Fruit fly (Drosophila melanogaster) whole organism, embryonic: ENCODE measurements around the gene CG17325.

Source experiments
- Antp ChIP-seq: fragments of 200-800 bp; sonication (Bioruptor generic); optimal IDR thresholded peaks from 3 replicates; lab custom pipeline; 2016; ENCODE audit warnings: missing biosample characterization, missing genetic modification characterization
- B-H1 ChIP-seq: fragments of 200-800 bp; sonication (Bioruptor generic); IDR thresholded peaks from 3 replicates; pipeline ENCODE4 v1.3.6; 2022; ENCODE audit warnings: missing biosample characterization, missing genetic modification characterization
- CG10565 ChIP-seq: fragments of 200-800 bp; sonication (Bioruptor generic); optimal IDR thresholded peaks from 3 replicates; lab custom pipeline; 2016; ENCODE audit warnings: missing biosample characterization, mild to moderate bottlenecking, missing genetic modification characterization
- CG10654 ChIP-seq: fragments of 200-800 bp; sonication (Bioruptor generic); optimal IDR thresholded peaks from 2 replicates; lab custom pipeline; 2016; ENCODE audit warnings: missing biosample characterization, missing genetic modification characterization
- CG11247 ChIP-seq: fragments of 200-800 bp; sonication (Bioruptor generic); IDR thresholded peaks from 2 replicates; pipeline ENCODE4 v1.3.6; 2022; ENCODE audit warnings: missing biosample characterization, missing genetic modification characterization
- CG14050 ChIP-seq: fragments of 200-800 bp; sonication (Bioruptor generic); IDR thresholded peaks from 3 replicates; pipeline ENCODE4 v1.3.6; 2022; ENCODE audit warnings: missing biosample characterization, missing genetic modification characterization
- CG15011 ChIP-seq: fragments of 200-800 bp; sonication (Bioruptor generic); optimal IDR thresholded peaks from 3 replicates; lab custom pipeline; 2018; ENCODE audit warnings: missing biosample characterization, mild to moderate bottlenecking, missing genetic modification characterization
- CG15601 ChIP-seq: fragments of 200-800 bp; sonication (Bioruptor generic); optimal IDR thresholded peaks from 3 replicates; lab custom pipeline; 2019; ENCODE audit warnings: missing biosample characterization, mild to moderate bottlenecking, missing genetic modification characterization, moderate library complexity
- CG1647 ChIP-seq: fragments of 200-800 bp; sonication (Bioruptor generic); optimal IDR thresholded peaks from 3 replicates; lab custom pipeline; 2016; ENCODE audit warnings: missing biosample characterization, missing genetic modification characterization
- CG17568 ChIP-seq: fragments of 200-800 bp; sonication (Bioruptor generic); optimal IDR thresholded peaks from 2 replicates; lab custom pipeline; 2018; ENCODE audit warnings: missing biosample characterization, mild to moderate bottlenecking, missing genetic modification characterization, moderate library complexity
- CG18011 ChIP-seq: fragments of 200-800 bp; sonication (Bioruptor generic); optimal IDR thresholded peaks from 2 replicates; lab custom pipeline; 2017; ENCODE audit warnings: missing biosample characterization, missing genetic modification characterization, mild to moderate bottlenecking, moderate library complexity, missing genotype
- CG1832 ChIP-seq: fragments of 200-800 bp; sonication (Bioruptor generic); optimal IDR thresholded peaks from 2 replicates; lab custom pipeline; 2017; ENCODE audit warnings: missing biosample characterization, mild to moderate bottlenecking, missing genetic modification characterization, inconsistent platforms
- CG30403 ChIP-seq: fragments of 200-800 bp; sonication (Bioruptor generic); optimal IDR thresholded peaks from 3 replicates; lab custom pipeline; 2016; ENCODE audit warnings: missing biosample characterization, missing genetic modification characterization
- CG31441 ChIP-seq: fragments of 200-800 bp; sonication (Bioruptor generic); IDR thresholded peaks from 2 replicates; pipeline ENCODE4 v1.3.6; 2022; ENCODE audit warnings: missing biosample characterization, missing genetic modification characterization
- CG4282 ChIP-seq: fragments of 200-800 bp; sonication (Bioruptor generic); optimal IDR thresholded peaks from 2 replicates; lab custom pipeline; 2016; ENCODE audit warnings: missing biosample characterization, missing genetic modification characterization
- CG4360 ChIP-seq: fragments of 200-800 bp; sonication (Bioruptor generic); IDR thresholded peaks from 2 replicates; pipeline ENCODE4 v1.3.6; 2022; ENCODE audit warnings: missing biosample characterization, missing genetic modification characterization
- CG4404 ChIP-seq: fragments of 200-800 bp; sonication (Bioruptor generic); IDR thresholded peaks from 2 replicates; pipeline ENCODE4 v1.3.6; 2022; ENCODE audit warnings: missing biosample characterization, missing genetic modification characterization
- CG4424 ChIP-seq: fragments of 200-800 bp; sonication (Bioruptor generic); optimal IDR thresholded peaks from 3 replicates; lab custom pipeline; 2016; ENCODE audit warnings: missing biosample characterization, missing genetic modification characterization
- CG6683 ChIP-seq: fragments of 200-800 bp; sonication (Bioruptor generic); optimal IDR thresholded peaks from 2 replicates; lab custom pipeline; 2017; ENCODE audit warnings: missing biosample characterization, mild to moderate bottlenecking, missing genetic modification characterization, missing genetic modification reagents
- CG6791 ChIP-seq: fragments of 200-800 bp; sonication (Bioruptor generic); IDR thresholded peaks from 3 replicates; pipeline ENCODE4 v1.3.6; 2022; ENCODE audit warnings: missing biosample characterization, missing genetic modification characterization; ENCODE audit not compliant: partially characterized antibody
- CG7372 ChIP-seq: fragments of 200-800 bp; sonication (Bioruptor generic); IDR thresholded peaks from 2 replicates; pipeline ENCODE4 v1.3.6; 2022; ENCODE audit warnings: missing biosample characterization, missing genetic modification characterization
- CG9609 ChIP-seq: fragments of 200-800 bp; sonication (Bioruptor generic); optimal IDR thresholded peaks from 3 replicates; lab custom pipeline; 2016; ENCODE audit warnings: missing biosample characterization, missing genetic modification characterization
- CG9932 ChIP-seq: fragments of 200-800 bp; sonication (Bioruptor generic); IDR thresholded peaks from 2 replicates; pipeline ENCODE4 v1.3.6; 2022; ENCODE audit warnings: missing biosample characterization, missing genetic modification characterization
- CTCF ChIP-seq: fragments of 200-800 bp; sonication (Bioruptor generic); optimal IDR thresholded peaks from 2 replicates; lab custom pipeline; 2017; ENCODE audit warnings: missing biosample characterization, mild to moderate bottlenecking, missing genetic modification characterization, moderate library complexity
- D ChIP-seq, 2 experiments: fragments of 200-800 bp in 1 of 2; fragments of >200 bp in 1 of 2; sonication (Bioruptor generic) in 1 of 2; optimal IDR thresholded peaks; 2 replicates in 1 of 2; 3 replicates in 1 of 2; lab custom pipeline; 2017; ENCODE audit warnings: mild to moderate bottlenecking in 1 of 2, missing biosample characterization in 1 of 2, missing genetic modification characterization in 1 of 2, missing genetic modification reagents in 1 of 2
- Dbx ChIP-seq: fragments of 200-800 bp; sonication (Bioruptor generic); IDR thresholded peaks from 3 replicates; pipeline ENCODE4 v1.3.6; 2022; ENCODE audit warnings: missing biosample characterization, missing genetic modification characterization
- Dfd ChIP-seq, 2 experiments: fragments of >200 bp; optimal IDR thresholded peaks; 2 replicates each; lab custom pipeline; 2017; ENCODE audit warnings: missing biosample characterization in 2 of 2, missing genetic modification characterization in 2 of 2
- ERR ChIP-seq: fragments of 200-800 bp; sonication (Bioruptor generic); optimal IDR thresholded peaks from 2 replicates; lab custom pipeline; 2016; ENCODE audit warnings: missing biosample characterization, missing genetic modification characterization
- Hr51 ChIP-seq, 2 experiments: fragments of 200-800 bp; sonication (Bioruptor generic); optimal IDR thresholded peaks; 2 replicates in 1 of 2; 3 replicates in 1 of 2; lab custom pipeline; 2016 to 2018; ENCODE audit warnings: missing biosample characterization in 2 of 2, missing genetic modification characterization in 2 of 2, mild to moderate bottlenecking in 1 of 2, moderate library complexity in 1 of 2
- Myb ChIP-seq: fragments of 200-800 bp; sonication (Bioruptor generic); optimal IDR thresholded peaks from 2 replicates; lab custom pipeline; 2016; ENCODE audit warnings: missing biosample characterization, missing genetic modification characterization
- Ravus ChIP-seq: fragments of 200-800 bp; sonication (Bioruptor generic); IDR thresholded peaks from 2 replicates; pipeline ENCODE4 v1.3.6; 2022; ENCODE audit warnings: missing biosample characterization, missing genetic modification characterization
- Side ChIP-seq: fragments of 200-800 bp; sonication (Bioruptor generic); optimal IDR thresholded peaks from 2 replicates; lab custom pipeline; 2016; ENCODE audit warnings: missing biosample characterization, missing genetic modification characterization
- br ChIP-seq: fragments of >200 bp; optimal IDR thresholded peaks from 2 replicates; lab custom pipeline; 2017
- dimm ChIP-seq: fragments of 200-800 bp; sonication (Bioruptor generic); IDR thresholded peaks from 2 replicates; pipeline ENCODE4 v1.3.6; 2022; ENCODE audit warnings: missing biosample characterization, missing genetic modification characterization
- exex ChIP-seq: fragments of 200-800 bp; sonication (Bioruptor generic); optimal IDR thresholded peaks from 4 replicates; lab custom pipeline; 2018; ENCODE audit warnings: missing biosample characterization, mild to moderate bottlenecking, missing genetic modification characterization, moderate library complexity
- gro ChIP-seq: fragments of 200-800 bp; sonication (Bioruptor generic); optimal IDR thresholded peaks from 2 replicates; lab custom pipeline; 2016; ENCODE audit warnings: missing biosample characterization, missing genetic modification characterization
- gsb-n ChIP-seq: fragments of 200-800 bp; sonication (Bioruptor generic); optimal IDR thresholded peaks from 3 replicates; lab custom pipeline; 2018; ENCODE audit warnings: missing biosample characterization, mild to moderate bottlenecking, missing genetic modification characterization
- jigr1 ChIP-seq: fragments of 200-800 bp; sonication (Bioruptor generic); IDR thresholded peaks from 3 replicates; pipeline ENCODE4 v1.3.6; 2022; ENCODE audit warnings: missing biosample characterization, missing genetic modification characterization
- jumu ChIP-seq: fragments of 200-800 bp; sonication (Bioruptor generic); optimal IDR thresholded peaks from 3 replicates; lab custom pipeline; 2016; ENCODE audit warnings: missing biosample characterization, missing genetic modification characterization
- nau ChIP-seq: fragments of 200-800 bp; sonication (Bioruptor generic); optimal IDR thresholded peaks from 3 replicates; lab custom pipeline; 2017; ENCODE audit warnings: missing biosample characterization, mild to moderate bottlenecking, missing genetic modification characterization, missing genetic modification reagents
- nerfin-2 ChIP-seq: fragments of 200-800 bp; sonication (Bioruptor generic); IDR thresholded peaks from 2 replicates; pipeline ENCODE4 v1.3.6; 2022; ENCODE audit warnings: missing biosample characterization, missing genetic modification characterization; ENCODE audit not compliant: partially characterized antibody
- pzg ChIP-seq: fragments of 200-800 bp; sonication (Bioruptor generic); optimal IDR thresholded peaks from 3 replicates; lab custom pipeline; 2018; ENCODE audit warnings: missing biosample characterization, mild to moderate bottlenecking, missing genetic modification characterization, moderate library complexity
- ranshi ChIP-seq: fragments of 200-800 bp; sonication (Bioruptor generic); IDR thresholded peaks from 2 replicates; pipeline ENCODE4 v1.3.6; 2022; ENCODE audit warnings: missing biosample characterization, missing genetic modification characterization
- sd ChIP-seq: fragments of 200-800 bp; sonication (Bioruptor generic); optimal IDR thresholded peaks from 3 replicates; lab custom pipeline; 2018; ENCODE audit warnings: missing biosample characterization, mild to moderate bottlenecking, missing genetic modification characterization, moderate library complexity
- sisA ChIP-seq: fragments of 200-800 bp; sonication (Bioruptor generic); IDR thresholded peaks from 2 replicates; pipeline ENCODE4 v1.3.6; 2022; ENCODE audit warnings: missing biosample characterization, missing genetic modification characterization
- tll ChIP-seq, 2 experiments: fragments of 200-800 bp in 1 of 2; fragments of >200 bp in 1 of 2; sonication (Bioruptor generic) in 1 of 2; optimal IDR thresholded peaks; 2 replicates each; lab custom pipeline; 2017 to 2019; ENCODE audit warnings: missing biosample characterization in 2 of 2, missing genetic modification characterization in 2 of 2, mild to moderate bottlenecking in 1 of 2, moderate library complexity in 1 of 2
- tna ChIP-seq: fragments of 200-800 bp; sonication (Bioruptor generic); IDR thresholded peaks from 2 replicates; pipeline ENCODE4 v1.3.6; 2022; ENCODE audit warnings: missing biosample characterization, missing genetic modification characterization; ENCODE audit not compliant: partially characterized antibody
- trem ChIP-seq: fragments of 200-800 bp; optimal IDR thresholded peaks from 3 replicates; lab custom pipeline; 2019; ENCODE audit warnings: missing biosample characterization, mild to moderate bottlenecking, missing genetic modification characterization, moderate library complexity
- tup ChIP-seq: fragments of 200-800 bp; sonication (Bioruptor generic); optimal IDR thresholded peaks from 2 replicates; lab custom pipeline; 2016; ENCODE audit warnings: missing biosample characterization, mild to moderate bottlenecking, missing genetic modification characterization, moderate library complexity
- yki ChIP-seq: fragments of >200 bp; optimal IDR thresholded peaks from 3 replicates; lab custom pipeline; 2018

CG17325 gene

dm6 chr2L:18839143-18839872, 26.9 kb downstream of the CG17325 start, which contains the start of gene CG10600 (continued):
- peak; percentile 84 for TF ChIP-seq CG4282
- TF ChIP-seq CG31441 (GFP tag; lab: Robert Waterston, UW): no peak; the same call in 1 of the 2 replicates
- TF ChIP-seq CG9932 (GFP tag; lab: Robert Waterston, UW): peak; percentile 89
- no peak for TF ChIP-seq CG10565
- peak; percentile 70 for TF ChIP-seq sisA (GFP tag; lab: Robert Waterston, UW)
- TF ChIP-seq Antp (GFP tag; lab: Kevin White, UChicago): peak; percentile 93
- TF ChIP-seq tup (GFP tag; lab: Kevin White, UChicago): peak; percentile 87
- TF ChIP-seq tna (GFP tag; lab: Robert Waterston, UW): peak; percentile 75
- TF ChIP-seq CG4424 (GFP tag; lab: Kevin White, UChicago): peak; percentile 79
- TF ChIP-seq pzg (GFP tag; lab: Kevin White, UChicago): peak; percentile 98
- peak; percentile 79 for TF ChIP-seq CG11247
- TF ChIP-seq nau (GFP tag; lab: Kevin White, UChicago): no peak
- TF ChIP-seq ranshi (GFP tag; lab: Robert Waterston, UW): peak; percentile 62
- peak; percentile 85 for TF ChIP-seq gro
- no peak for TF ChIP-seq CG4360
- peak; percentile 16; the same call in 1 of the 2 replicates for TF ChIP-seq CG7372
- peak; percentile 97 for TF ChIP-seq CG6791 (GFP tag; lab: Robert Waterston, UW)
- peak; percentile 85 for TF ChIP-seq Myb (GFP tag; lab: Kevin White, UChicago)
- TF ChIP-seq Side: peak; percentile 90
- TF ChIP-seq CG9609 (GFP tag; lab: Kevin White, UChicago): peak; percentile 87
- no peak for TF ChIP-seq br (lab: Kevin White, UChicago)
- TF ChIP-seq jumu: peak; percentile 92
- TF ChIP-seq exex (tag; lab: Kevin White, UChicago): no peak
- TF ChIP-seq CG15601 (tag; lab: Kevin White, UChicago): peak; percentile 78
- peak in 1 of 2 experiments; percentile 93 for TF ChIP-seq Hr51 (GFP tag; optimal IDR thresholded peaks at IDR 0.05; lab: Kevin White, UChicago)
- peak; percentile 90 for TF ChIP-seq trem (tag; lab: Kevin White, UChicago)
- no peak for TF ChIP-seq dimm (GFP tag; lab: Robert Waterston, UW)
- no peak for TF ChIP-seq CG6683 (GFP tag; lab: Kevin White, UChicago)
- TF ChIP-seq Ravus: no peak
- TF ChIP-seq CG1832: no peak
- no peak for TF ChIP-seq Dfd (GFP tag; optimal IDR thresholded peaks at IDR 0.05; lab: Kevin White, UChicago)
- TF ChIP-seq B-H1: peak; percentile 33; the same call in 1 of the 3 replicates
- peak; percentile 90 for TF ChIP-seq ERR (GFP tag; lab: Kevin White, UChicago)
- TF ChIP-seq CG14050 (GFP tag; lab: Robert Waterston, UW): peak; percentile 49; the same call in 2 of the 3 replicates
- TF ChIP-seq yki: no peak
- TF ChIP-seq CG30403: peak; percentile 86
- peak; percentile 84 for TF ChIP-seq CG1647 (GFP tag; lab: Kevin White, UChicago)
- peak; percentile 87 for TF ChIP-seq Dbx
- TF ChIP-seq jigr1 (GFP tag; lab: Robert Waterston, UW): no peak
- peak; percentile 59 for TF ChIP-seq gsb-n (tag; lab: Kevin White, UChicago)
- peak; percentile 100 for TF ChIP-seq CTCF (GFP tag; lab: Kevin White, UChicago)
- peak; percentile 75 for TF ChIP-seq CG10654 (GFP tag; lab: Kevin White, UChicago)
- TF ChIP-seq sd (tag; lab: Kevin White, UChicago): no peak
- no peak for TF ChIP-seq D (optimal IDR thresholded peaks at IDR 0.05; lab: Kevin White, UChicago)
- peak; percentile 58 for TF ChIP-seq D (GFP tag; optimal IDR thresholded peaks at IDR 0.05; lab: Kevin White, UChicago)
- peak; percentile 66 for TF ChIP-seq nerfin-2 (GFP tag; lab: Robert Waterston, UW)
- TF ChIP-seq CG18011: peak; percentile 64
- TF ChIP-seq tll (GFP tag; optimal IDR thresholded peaks at IDR 0.05; lab: Kevin White, UChicago): no peak
- no peak for TF ChIP-seq CG15011
- no peak for TF ChIP-seq CG17568 (GFP tag; lab: Kevin White, UChicago)
- no peak for TF ChIP-seq CG4404
